Fruit fly (Drosophila melanogaster): Measurements from ENCODE around the gene Flacc.

The Flacc gene

dm6 chrX:18926372-18927200 lies 33.1 kb upstream of the Flacc start:
- TF ChIP-seq Dll (optimal IDR thresholded peaks at IDR 0.05) = no peak
- TF ChIP-seq EcR (GFP tag; optimal IDR thresholded peaks at IDR 0.05) = no peak
- TF ChIP-seq pan (optimal IDR thresholded peaks at IDR 0.05) = no peak

- TF ChIP-seq CG8478 (optimal IDR thresholded peaks at IDR 0.05) (no peak), pan (optimal IDR thresholded peaks at IDR 0.05) (no peak), EcR (GFP tag; optimal IDR thresholded peaks at IDR 0.05) (no peak), Dll (optimal IDR thresholded peaks at IDR 0.05) (no peak), usp (GFP tag; optimal IDR thresholded peaks at IDR 0.05) (no peak), psq (optimal IDR thresholded peaks at IDR 0.05) (no peak)
Observed at dm6 chrX:18925685-18926371, 32.4 kb upstream of the Flacc start.

dm6 chrX:18924713-18925112 lies 31.3 kb upstream of the Flacc start:
- TF ChIP-seq usp (GFP tag; optimal IDR thresholded peaks at IDR 0.05) (no peak), CG8478 (optimal IDR thresholded peaks at IDR 0.05) (no peak), EcR (GFP tag; optimal IDR thresholded peaks at IDR 0.05) (no peak), psq (optimal IDR thresholded peaks at IDR 0.05) (no peak), Dll (optimal IDR thresholded peaks at IDR 0.05) (no peak), pan (optimal IDR thresholded peaks at IDR 0.05) (no peak)

dm6 chrX:18923531-18923930 lies 30.1 kb upstream of the Flacc start:
- TF ChIP-seq Dll (optimal IDR thresholded peaks at IDR 0.05) (no peak), pan (optimal IDR thresholded peaks at IDR 0.05) (no peak), usp (GFP tag; optimal IDR thresholded peaks at IDR 0.05) (no peak), CG8478 (optimal IDR thresholded peaks at IDR 0.05) (no peak), EcR (GFP tag; optimal IDR thresholded peaks at IDR 0.05) (no peak), psq (optimal IDR thresholded peaks at IDR 0.05) (no peak)

- no peak for TF ChIP-seq pan (optimal IDR thresholded peaks at IDR 0.05)
- TF ChIP-seq Dll (optimal IDR thresholded peaks at IDR 0.05) = no peak
- TF ChIP-seq usp (GFP tag; optimal IDR thresholded peaks at IDR 0.05) = no peak
- TF ChIP-seq EcR (GFP tag; optimal IDR thresholded peaks at IDR 0.05) = no peak
- no peak for TF ChIP-seq CG8478 (optimal IDR thresholded peaks at IDR 0.05)
- TF ChIP-seq psq (optimal IDR thresholded peaks at IDR 0.05) = no peak
Observed at dm6 chrX:18920642-18921355, 27.4 kb upstream of the Flacc start.

- TF ChIP-seq Dll (optimal IDR thresholded peaks at IDR 0.05) = no peak
- TF ChIP-seq usp (GFP tag; optimal IDR thresholded peaks at IDR 0.05) = no peak
- no peak for TF ChIP-seq CG8478 (optimal IDR thresholded peaks at IDR 0.05)
- TF ChIP-seq EcR (GFP tag; optimal IDR thresholded peaks at IDR 0.05) = no peak
Observed at dm6 chrX:18919422-18920029, 26.1 kb upstream of the Flacc start.

- no peak for TF ChIP-seq Dll (optimal IDR thresholded peaks at IDR 0.05)
- peak; percentile 6 for TF ChIP-seq pan (optimal IDR thresholded peaks at IDR 0.05)
Observed at dm6 chrX:18917585-18917984, 24.1 kb upstream of the Flacc start.

- TF ChIP-seq Dll (optimal IDR thresholded peaks at IDR 0.05) (no peak), pan (optimal IDR thresholded peaks at IDR 0.05) (no peak), CG8478 (optimal IDR thresholded peaks at IDR 0.05) (no peak), psq (optimal IDR thresholded peaks at IDR 0.05) (no peak), usp (GFP tag; optimal IDR thresholded peaks at IDR 0.05) (no peak), EcR (GFP tag; optimal IDR thresholded peaks at IDR 0.05) (no peak)
Observed at dm6 chrX:18914177-18914576, 20.7 kb upstream of the Flacc start.

- TF ChIP-seq psq (optimal IDR thresholded peaks at IDR 0.05) (no peak), Dll (optimal IDR thresholded peaks at IDR 0.05) (no peak), CG8478 (optimal IDR thresholded peaks at IDR 0.05) (no peak), EcR (GFP tag; optimal IDR thresholded peaks at IDR 0.05) (no peak), pan (optimal IDR thresholded peaks at IDR 0.05) (no peak), usp (GFP tag; optimal IDR thresholded peaks at IDR 0.05) (no peak)
Observed at dm6 chrX:18913764-18914163, 20.3 kb upstream of the Flacc start.

dm6 chrX:18913359-18913758 lies 19.9 kb upstream of the Flacc start:
- TF ChIP-seq CG8478 (optimal IDR thresholded peaks at IDR 0.05) = no peak

- no peak for TF ChIP-seq EcR (GFP tag; optimal IDR thresholded peaks at IDR 0.05)
- TF ChIP-seq usp (GFP tag; optimal IDR thresholded peaks at IDR 0.05) = no peak
- no peak for TF ChIP-seq pan (optimal IDR thresholded peaks at IDR 0.05)
- no peak for TF ChIP-seq CG8478 (optimal IDR thresholded peaks at IDR 0.05)
Observed at dm6 chrX:18910827-18911226, 17.4 kb upstream of the Flacc start.

- TF ChIP-seq EcR (GFP tag; optimal IDR thresholded peaks at IDR 0.05) (no peak), CG8478 (optimal IDR thresholded peaks at IDR 0.05) (no peak), usp (GFP tag; optimal IDR thresholded peaks at IDR 0.05) (no peak), pan (optimal IDR thresholded peaks at IDR 0.05) (no peak), Dll (optimal IDR thresholded peaks at IDR 0.05) (no peak), psq (optimal IDR thresholded peaks at IDR 0.05) (no peak)
Observed at dm6 chrX:18905152-18905551, 11.7 kb upstream of the Flacc start.

All from whole organism.